Fruit fly (Drosophila melanogaster) whole organism, larva: Measurements from ENCODE around the gene CG4338.

Experiments used
- noc ChIP-seq: fragments of 200-800 bp; sonication (Bioruptor generic); optimal IDR thresholded peaks from 3 replicates; lab custom pipeline; 2019; ENCODE audit warnings: missing biosample characterization, mild to moderate bottlenecking, missing genetic modification characterization, moderate library complexity

Gene CG4338

dm6 chr3R:15268426-15268825 is 6.9 kb upstream of the CG4338 start, which contains the start of the genes CG14864 and Zip88E:
Gene CG14864, minus strand, starts transcription at chr3R:15268538.
Gene Zip88E, plus strand, starts transcription at chr3R:15268662.
- TF ChIP-seq noc (tag; lab: Kevin White, UChicago): no peak

dm6 chr3R:15268856-15269255 is 6.5 kb upstream of the CG4338 start:
- TF ChIP-seq noc (tag; lab: Kevin White, UChicago): no peak

DNA sequence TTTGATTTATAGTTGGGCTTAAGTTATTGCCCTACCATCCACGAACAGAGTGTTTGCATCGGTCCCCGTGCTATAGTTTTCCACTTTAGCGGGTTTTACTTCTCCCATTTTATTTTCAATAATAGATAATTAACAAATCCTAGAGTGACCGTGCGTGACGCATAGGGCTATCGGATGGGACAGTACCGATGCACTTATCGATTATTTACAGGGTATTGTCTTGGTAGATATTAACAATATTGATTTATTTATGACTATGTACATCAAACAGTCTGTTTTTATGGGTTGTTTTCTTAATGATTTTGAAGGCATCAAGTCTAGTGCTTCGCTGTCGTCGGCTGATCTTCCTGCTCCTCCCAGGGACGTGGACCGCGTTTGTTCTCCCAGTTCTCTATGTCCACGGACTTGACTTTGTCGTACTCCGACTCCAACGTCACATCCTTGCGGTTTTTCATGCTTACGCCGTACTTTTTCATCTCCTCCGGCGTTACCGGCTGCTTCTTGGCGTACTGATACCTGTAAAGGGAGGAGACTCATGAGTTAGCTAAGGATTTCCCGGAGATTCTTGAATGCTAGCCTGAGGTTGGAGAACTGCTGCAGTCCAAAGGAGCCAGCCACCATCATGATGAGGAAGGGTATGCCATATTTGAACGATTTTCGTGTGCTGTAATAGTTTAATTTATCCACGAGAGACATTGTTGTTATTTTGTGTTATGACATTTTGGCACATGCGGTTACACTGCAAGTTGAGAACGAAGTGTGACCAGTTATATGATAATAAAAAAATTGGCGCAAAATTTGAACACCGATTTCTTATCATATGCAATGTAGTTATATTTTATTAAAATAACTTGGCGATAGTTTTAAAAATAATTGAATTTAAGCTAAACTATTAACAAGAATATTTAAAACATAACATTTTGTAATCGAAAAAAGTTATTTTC is 2.9 kb downstream of the CG4338 start, which contains the start of the genes MRG15 and Tm1:
MRG15 (minus strand) TSS at position 184 of the 944 bp plus-strand sequence.
Tm1 (plus strand) TSS at position 295 of the 944 bp plus-strand sequence.
- no peak for TF ChIP-seq noc (tag; lab: Kevin White, UChicago)

- TF ChIP-seq noc (tag; lab: Kevin White, UChicago): peak; percentile 48
Observed at dm6 chr3R:15280619-15281334, 5.5 kb downstream of the CG4338 start.

dm6 chr3R:15281335-15281963 is 6.1 kb downstream of the CG4338 start:
- TF ChIP-seq noc (tag; lab: Kevin White, UChicago): no peak

DNA sequence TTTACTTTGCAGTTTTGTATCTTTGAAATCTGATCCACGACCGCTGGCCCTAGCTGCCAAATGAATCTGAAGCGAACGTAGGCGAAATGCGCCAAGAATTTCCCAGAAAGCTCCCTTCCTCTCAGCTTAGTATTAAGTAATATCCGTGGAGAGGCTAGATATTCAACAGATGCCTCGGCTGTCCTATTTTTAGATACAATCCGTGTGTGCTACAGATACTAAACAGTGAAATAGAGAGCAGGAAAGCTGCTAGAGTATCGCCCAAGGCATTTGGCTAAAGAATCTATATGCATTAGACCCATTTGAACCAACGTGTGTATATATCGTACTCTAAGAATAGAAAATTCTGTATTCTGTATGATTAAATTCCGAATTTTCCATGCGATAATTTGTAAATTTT is 7.0 kb downstream of the CG4338 start:
- TF ChIP-seq noc (tag; lab: Kevin White, UChicago): no peak

DNA sequence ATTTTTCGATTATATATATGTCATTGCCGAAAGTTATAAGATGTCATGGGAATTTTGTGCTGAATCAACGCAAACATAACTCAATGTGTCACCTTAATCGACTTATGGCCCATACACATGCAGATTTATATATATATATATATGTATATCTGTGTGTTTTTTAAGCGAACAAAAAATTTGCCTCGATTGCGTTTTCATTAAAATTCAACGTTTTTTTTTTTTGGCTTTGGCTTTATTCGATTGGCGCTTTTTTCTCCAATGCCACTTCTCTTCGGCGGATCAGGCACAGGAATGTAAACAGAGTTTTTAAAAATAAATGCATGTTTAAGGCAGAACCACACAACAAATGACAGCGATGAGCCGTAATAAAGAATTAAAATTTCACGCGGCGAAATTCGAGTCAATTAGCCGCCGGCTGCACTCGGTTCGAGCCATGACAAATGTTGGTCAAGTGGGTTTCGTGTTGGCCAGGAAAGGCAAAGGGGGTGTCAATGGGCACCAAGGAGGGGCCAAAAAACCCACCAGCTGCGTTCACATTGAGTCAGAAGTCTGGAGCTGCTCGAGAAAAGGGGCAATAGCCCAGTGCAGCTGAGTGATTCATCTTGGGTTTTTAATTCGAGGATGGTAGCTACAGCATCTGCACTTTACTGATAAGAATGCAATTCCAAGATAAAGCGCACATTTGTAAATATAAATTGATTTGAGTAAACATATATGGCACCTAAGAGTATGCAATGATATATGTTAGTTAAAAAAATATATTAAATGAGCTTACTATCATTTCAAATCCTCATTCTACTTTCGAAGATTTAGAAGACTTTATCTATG is 7.9 kb downstream of the CG4338 start:
- no peak for TF ChIP-seq noc (tag; lab: Kevin White, UChicago)

DNA sequence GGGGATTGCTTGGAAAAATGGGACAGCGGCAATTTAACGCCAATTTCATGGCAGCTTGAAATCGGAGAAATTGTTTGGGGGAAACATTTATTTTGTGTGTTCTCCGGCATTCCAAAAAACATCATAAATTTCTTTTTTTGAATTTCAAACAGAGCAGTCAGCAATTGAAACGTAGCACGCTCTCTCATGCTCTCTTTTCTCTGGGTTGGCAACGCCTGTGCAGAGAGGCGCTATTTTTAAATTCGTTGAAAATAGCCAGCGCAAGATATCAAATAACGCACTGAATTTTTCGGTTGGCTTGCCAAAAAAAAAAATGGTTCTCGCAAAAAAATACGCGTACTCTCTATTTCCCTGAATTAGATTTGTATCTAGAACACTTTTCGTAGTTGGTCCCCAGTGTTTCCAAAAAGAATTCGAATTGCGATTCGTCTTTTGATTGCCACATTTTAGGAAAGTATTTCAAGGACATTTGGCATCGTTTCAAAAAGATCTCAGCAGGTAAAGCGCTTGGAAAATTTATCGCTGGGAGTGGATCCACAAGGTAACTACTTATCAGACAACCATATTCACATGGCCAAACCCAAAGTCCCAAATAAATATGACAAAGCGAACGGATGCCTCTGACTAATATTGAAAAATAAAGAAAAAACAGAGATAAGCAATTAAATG is 10.8 kb downstream of the CG4338 start:
- no peak for TF ChIP-seq noc (tag; lab: Kevin White, UChicago)

- peak; percentile 23 for TF ChIP-seq noc (tag; lab: Kevin White, UChicago)
Observed at dm6 chr3R:15286693-15287041, 11.3 kb downstream of the CG4338 start.

dm6 chr3R:15287763-15288162 is 12.4 kb downstream of the CG4338 start:
- no peak for TF ChIP-seq noc (tag; lab: Kevin White, UChicago)

- TF ChIP-seq noc (tag; lab: Kevin White, UChicago): no peak
Observed at dm6 chr3R:15288802-15289201, 13.5 kb downstream of the CG4338 start.

DNA sequence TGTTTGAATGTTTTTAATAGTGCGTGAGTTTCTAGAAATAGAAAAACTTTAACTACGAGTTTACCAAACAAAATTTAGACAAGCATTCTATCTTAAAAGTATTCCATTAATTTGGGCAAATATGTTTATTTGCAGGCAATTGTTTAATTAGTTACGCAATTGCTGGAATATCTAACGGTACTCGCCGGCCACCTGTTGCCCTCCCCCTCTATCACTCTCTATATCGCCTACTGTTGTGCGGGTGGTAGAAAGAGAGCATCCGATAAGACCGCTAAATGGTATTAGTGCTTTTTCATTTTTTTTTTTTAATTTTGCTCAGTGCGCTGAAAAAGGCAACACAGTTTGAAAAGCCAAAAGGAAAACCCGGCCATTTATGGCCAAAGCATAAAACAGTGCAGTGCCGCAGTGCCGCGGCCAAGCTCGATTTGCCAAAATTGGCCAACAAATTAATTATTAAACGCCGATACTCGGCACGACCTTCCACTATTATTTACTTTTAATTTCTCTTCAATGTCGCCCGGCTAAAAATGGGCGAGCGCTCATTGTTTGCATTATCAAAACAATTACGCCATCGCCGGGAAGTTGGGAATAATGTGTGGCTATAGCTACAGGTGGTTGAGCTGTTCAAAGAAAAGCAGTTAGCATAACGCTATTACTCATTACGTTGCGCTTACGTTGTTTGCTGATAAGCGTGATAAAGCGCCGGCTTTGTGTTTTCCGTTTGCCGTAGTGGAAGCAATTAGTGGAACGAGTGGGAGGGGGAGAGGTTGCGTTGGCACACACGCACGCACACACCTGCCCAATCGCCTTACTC is 14.7 kb downstream of the CG4338 start:
- no peak for TF ChIP-seq noc (tag; lab: Kevin White, UChicago)

DNA sequence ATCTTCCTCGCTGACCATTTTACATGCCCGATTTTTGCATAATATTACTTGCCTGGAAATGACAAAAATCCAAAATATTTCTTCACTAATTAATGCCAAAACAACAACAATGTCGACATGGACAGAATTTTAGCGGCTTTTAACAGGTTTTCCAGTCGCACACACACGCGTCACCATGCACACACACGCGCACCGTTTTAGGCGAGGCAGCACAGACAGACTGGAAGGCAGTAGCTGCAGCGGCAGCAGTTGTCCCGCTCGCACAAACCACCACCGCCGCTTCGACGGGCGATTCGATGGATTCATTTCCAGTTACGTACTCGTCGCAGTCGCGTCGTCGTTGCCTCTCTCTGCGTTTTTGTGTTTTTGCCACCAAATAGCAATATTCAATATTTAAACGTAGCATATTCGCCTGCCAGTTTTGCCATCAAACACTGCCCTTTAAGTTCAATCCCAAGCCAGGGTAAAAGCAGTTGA is 15.4 kb downstream of the CG4338 start, which contains the start of gene CG45218:
CG45218 (minus strand) TSS at position 158 of the 477 bp plus-strand sequence.
- peak; percentile 51 for TF ChIP-seq noc (tag; lab: Kevin White, UChicago)
